Worm (Caenorhabditis elegans): ENCODE results near the gene Y43D4A.1.
A peak's percentile ranks its signal among the peaks of the same experiment; 100 is the strongest.

- TF ChIP-seq F23B12.7 (tag; optimal IDR thresholded peaks at IDR 0.05; ENCODE audit: insufficient read depth), result no peak
- TF ChIP-seq F37B4.10 (GFP tag; IDR thresholded peaks at IDR 0.05), result no peak
- TF ChIP-seq fkh-3 (tag; optimal IDR thresholded peaks at IDR 0.05), result no peak
- TF ChIP-seq him-1 (tag; optimal IDR thresholded peaks at IDR 0.05), result no peak
- no peak for TF ChIP-seq snpc-4 (GFP tag; optimal IDR thresholded peaks at IDR 0.05)
- TF ChIP-seq snpc-4 (tag; optimal IDR thresholded peaks at IDR 0.05), result peak in 3 of 4 experiments; percentile 26 to 91 (median 59)
- no peak for TF ChIP-seq nhr-120 (GFP tag; IDR thresholded peaks at IDR 0.05)
Observed at ce11 chrIV:16722000-16722607, 21.5 kb upstream of the Y43D4A.1 start.
